Worm (Caenorhabditis elegans): Measurements from ENCODE around the gene ruvb-2.

ruvb-2 gene

DNA sequence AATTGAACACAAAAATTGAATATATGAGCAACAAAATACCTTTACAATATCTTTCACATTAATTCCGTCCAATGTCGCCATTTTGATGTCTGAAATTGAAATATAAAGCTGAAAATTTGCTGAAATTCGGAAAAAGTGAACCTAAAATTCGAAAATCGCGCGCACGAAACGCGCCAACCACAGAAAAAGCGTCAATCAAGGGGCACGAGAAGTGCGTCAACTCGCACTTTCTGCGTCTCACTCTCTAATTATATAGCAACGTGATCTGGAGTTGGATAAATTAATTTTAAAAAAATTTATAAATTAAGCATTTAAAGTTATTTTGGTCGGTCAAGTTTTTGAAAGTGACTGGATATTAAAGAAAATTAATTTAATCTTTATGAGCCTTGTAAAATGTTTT, at the start of gene ruvb-2 (continued):
- TF ChIP-seq snpc-1.1 (tag; optimal IDR thresholded peaks at IDR 0.05; ENCODE audit: insufficient read depth) (peak; percentile 31), lin-35 (GFP tag; optimal IDR thresholded peaks at IDR 0.05) (peak in 1 of 3 experiments; percentile 81), K12H6.12 (tag; optimal IDR thresholded peaks at IDR 0.05) (peak; percentile 22), Y56A3A.18 (GFP tag; IDR thresholded peaks at IDR 0.05) (0 out of 2 replicates have a peak, but pooled peaks have one; percentile 22), attf-3 (GFP tag; conservative IDR thresholded peaks at IDR 0.05) (peak; percentile 65; the same call in 1 of the 2 replicates), let-607 (tag; optimal IDR thresholded peaks at IDR 0.05) (peak in 1 of 2 experiments; percentile 26)

DNA sequence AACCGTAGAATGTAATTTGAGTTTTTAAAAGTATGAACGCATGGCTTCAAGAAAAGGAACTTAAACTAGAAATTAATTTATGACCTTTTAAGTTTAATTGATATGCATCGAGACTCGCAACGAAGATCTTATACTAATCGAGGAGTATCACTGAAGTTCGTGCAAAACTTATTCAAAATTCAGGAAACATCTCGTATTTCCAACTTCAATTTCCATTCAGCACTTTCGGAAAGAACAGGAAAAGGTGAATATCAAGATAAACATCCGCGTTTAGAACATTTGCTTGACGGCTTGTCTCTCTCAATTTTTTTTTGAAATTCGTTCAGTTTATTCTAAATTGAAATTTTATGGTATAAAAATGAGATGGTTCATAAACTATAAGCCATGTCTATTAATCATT, 46.0 kb upstream of the ruvb-2 start, which contains the start of gene ZK381.2:
ZK381.2 (plus strand) TSS at position 301 of the 400 bp plus-strand sequence.
- TF ChIP-seq chd-7 (tag; optimal IDR thresholded peaks at IDR 0.05) (no peak), ceh-27 (GFP tag; optimal IDR thresholded peaks at IDR 0.05) (no peak), repo-1 (tag; optimal IDR thresholded peaks at IDR 0.05) (no peak), nfya-1 (tag; optimal IDR thresholded peaks at IDR 0.05; ENCODE audit: borderline replicate concordance, insufficient read depth) (no peak), madf-10 (tag; optimal IDR thresholded peaks at IDR 0.05) (no peak), lsl-1 (GFP tag; optimal IDR thresholded peaks at IDR 0.05) (no peak), ccch-3 (GFP tag; optimal IDR thresholded peaks at IDR 0.05) (no peak), nhr-120 (GFP tag; IDR thresholded peaks at IDR 0.05) (no peak), F37B4.10 (GFP tag; IDR thresholded peaks at IDR 0.05) (no peak), attf-5 (GFP tag; optimal IDR thresholded peaks at IDR 0.05) (no peak), lir-1 (GFP tag; conservative IDR thresholded peaks at IDR 0.05) (no peak), Y56A3A.18 (GFP tag; IDR thresholded peaks at IDR 0.05) (no peak)

DNA sequence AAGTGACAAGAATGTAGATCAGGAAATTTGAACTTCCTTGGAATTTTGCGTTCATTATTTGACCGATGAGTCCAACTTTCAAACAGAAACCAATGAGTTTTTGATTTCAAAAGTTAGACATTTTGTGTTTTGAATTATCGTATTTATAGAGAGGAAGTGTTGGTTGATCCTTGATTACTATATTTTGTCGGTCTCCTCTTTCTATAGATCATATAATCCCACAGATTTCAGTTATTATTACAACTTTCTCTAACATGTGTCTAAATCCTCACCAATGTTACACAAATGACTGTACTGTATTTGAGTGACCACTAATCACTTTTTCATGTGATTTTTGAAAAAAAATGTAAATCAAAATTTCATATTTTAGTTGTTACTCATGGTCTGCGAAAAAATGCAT, 45.3 kb upstream of the ruvb-2 start, which contains the start of gene B0478.3:
B0478.3 (minus strand) TSS at position 101 of the 400 bp plus-strand sequence.
- no peak for TF ChIP-seq him-1 (tag; optimal IDR thresholded peaks at IDR 0.05)
- TF ChIP-seq Y53F4B.3 (GFP tag; IDR thresholded peaks at IDR 0.05) = no peak

ce11 chrIV:6959483-6959882, 40.3 kb upstream of the ruvb-2 start:
- TF ChIP-seq lir-1 (GFP tag; conservative IDR thresholded peaks at IDR 0.05) (no peak), rec-8 (tag; optimal IDR thresholded peaks at IDR 0.05) (no peak), nfyb-1 (GFP tag; IDR thresholded peaks at IDR 0.05) (no peak), cebp-1 (GFP tag; IDR thresholded peaks at IDR 0.05) (no peak), cebp-1 (tag; optimal IDR thresholded peaks at IDR 0.05) (no peak), T07F8.4 (tag; optimal IDR thresholded peaks at IDR 0.05) (no peak), ekl-4 (GFP tag; IDR thresholded peaks at IDR 0.05) (no peak), zim-3 (tag; optimal IDR thresholded peaks at IDR 0.05) (no peak), hlh-26 (GFP tag; conservative IDR thresholded peaks at IDR 0.05) (no peak), ceh-58 (GFP tag; IDR thresholded peaks at IDR 0.05) (no peak), attf-5 (GFP tag; optimal IDR thresholded peaks at IDR 0.05) (no peak), F57A8.1 (GFP tag; optimal IDR thresholded peaks at IDR 0.05) (no peak)

DNA sequence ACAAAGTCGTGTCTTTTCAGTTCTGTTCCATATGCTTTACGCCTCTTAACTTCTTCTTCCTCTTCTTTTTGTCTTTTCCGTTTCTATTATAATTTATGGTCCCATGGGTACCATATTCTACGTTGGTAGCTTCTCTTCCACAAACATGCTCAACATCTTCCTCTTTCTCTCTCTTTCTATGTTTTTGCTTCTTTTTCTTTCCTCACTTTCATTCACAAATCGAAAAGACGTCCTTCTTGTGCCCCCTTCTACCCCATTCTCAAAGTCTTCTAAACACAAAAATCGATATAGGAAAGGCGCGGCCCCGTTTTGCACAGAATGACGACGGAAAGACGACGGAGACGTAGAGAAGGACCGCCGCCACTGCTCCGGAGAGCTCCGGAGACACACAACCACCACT, 39.5 kb upstream of the ruvb-2 start:
- TF ChIP-seq bed-2 (GFP tag; IDR thresholded peaks at IDR 0.05) (no peak), mxl-1 (tag; optimal IDR thresholded peaks at IDR 0.05) (no peak), lin-35 (GFP tag; optimal IDR thresholded peaks at IDR 0.05) (peak in 1 of 3 experiments; percentile 58)
